Worm (Caenorhabditis elegans) whole organism, L2 larva: Measurements from ENCODE around the gene F11E6.10.

Source experiments
- ama-1 ChIP-seq: fragments of 150-350 bp; optimal IDR thresholded peaks from 2 replicates; lab custom pipeline; 2018; ENCODE audit warnings: inconsistent platforms
- mbf-1 ChIP-seq: sonication (generic microtip); optimal IDR thresholded peaks from 2 replicates; lab custom pipeline; 2017; ENCODE audit warnings: missing biosample characterization, missing genetic modification characterization
- snpc-4 ChIP-seq: fragments of 150-350 bp; optimal IDR thresholded peaks from 2 replicates; lab custom pipeline; 2014; ENCODE audit warnings: missing biosample characterization, missing genetic modification characterization
- ztf-11 ChIP-seq: sonication (generic microtip); optimal IDR thresholded peaks from 2 replicates; lab custom pipeline; 2017; ENCODE audit warnings: missing biosample characterization, missing genetic modification characterization

DNA sequence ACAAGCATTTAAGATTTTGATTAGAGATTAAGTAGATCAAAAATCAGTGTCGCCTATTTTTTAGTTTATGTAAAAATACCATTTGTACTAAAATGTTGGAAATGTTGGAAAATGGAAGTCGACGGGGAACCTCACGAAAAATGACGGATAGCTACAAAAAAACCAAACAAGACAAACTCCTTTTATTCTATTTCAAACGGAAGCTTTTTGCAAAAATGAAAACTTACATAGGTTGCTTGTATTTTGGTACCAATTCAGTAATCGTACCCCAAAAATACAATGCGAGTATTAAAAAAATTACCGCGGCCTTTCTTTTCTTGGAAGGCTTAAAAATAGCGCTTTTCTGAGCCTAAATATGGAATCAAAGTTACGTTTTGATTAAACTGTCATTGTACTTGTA lies 9.0 kb downstream of the F11E6.10 start:
- TF ChIP-seq mbf-1 (no peak), ama-1 (no peak), snpc-4 (tag; lab: Kevin White, UChicago) (no peak), ztf-11 (tag; lab: Kevin White, UChicago) (no peak)
